Fruit fly (Drosophila melanogaster): ENCODE measurements around the gene CG12974.

Gene CG12974

dm6 chr3L:21276296-21277257, 9.2 kb downstream of the CG12974 start (continued):
- TF ChIP-seq ss (GFP tag; optimal IDR thresholded peaks at IDR 0.05) (peak in 1 of 2 experiments; percentile 50), Sox102F (GFP tag; optimal IDR thresholded peaks at IDR 0.05) (peak; percentile 41), acj6 (GFP tag; optimal IDR thresholded peaks at IDR 0.05) (peak; percentile 49), Met (GFP tag; optimal IDR thresholded peaks at IDR 0.05) (peak; percentile 63), CG3919 (GFP tag; optimal IDR thresholded peaks at IDR 0.05) (peak; percentile 23), CG8119 (GFP tag; IDR thresholded peaks at IDR 0.05) (no peak), Ets96B (tag; optimal IDR thresholded peaks at IDR 0.05) (no peak), Ets21C (GFP tag; optimal IDR thresholded peaks at IDR 0.05) (peak; percentile 48), net (GFP tag; optimal IDR thresholded peaks at IDR 0.05) (no peak), lz (GFP tag; optimal IDR thresholded peaks at IDR 0.05) (peak; percentile 51), fkh (GFP tag; optimal IDR thresholded peaks at IDR 0.05) (peak; percentile 81), salr (GFP tag; optimal IDR thresholded peaks at IDR 0.05) (no peak), Sox14 (GFP tag; optimal IDR thresholded peaks at IDR 0.05) (peak; percentile 28), cyc (GFP tag; optimal IDR thresholded peaks at IDR 0.05) (peak; percentile 54), svp (GFP tag) (peak; percentile 83), OdsH (GFP tag; optimal IDR thresholded peaks at IDR 0.05) (peak; percentile 7), pdm3 (GFP tag; optimal IDR thresholded peaks at IDR 0.05) (peak; percentile 45)

DNA sequence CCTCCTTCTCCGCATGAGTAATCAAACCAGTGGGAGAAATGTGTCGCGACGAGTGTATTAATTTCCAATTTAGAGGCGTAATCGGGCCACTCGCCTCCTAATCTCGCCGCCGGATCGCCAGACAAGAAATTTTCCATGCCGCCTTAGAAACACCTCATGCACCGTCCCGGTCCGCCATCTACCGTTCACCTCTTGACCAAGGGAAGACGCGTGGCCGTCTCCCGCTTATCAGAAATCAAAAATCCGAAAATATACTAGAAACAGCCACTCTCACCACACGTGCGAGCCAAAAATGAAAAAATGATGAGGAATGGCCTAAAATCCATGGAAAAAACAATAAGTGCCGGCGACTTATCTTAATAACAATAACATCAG, 9.9 kb downstream of the CG12974 start:
- TF ChIP-seq CG31627 (GFP tag; optimal IDR thresholded peaks at IDR 0.05) (no peak), esn (GFP tag; optimal IDR thresholded peaks at IDR 0.05) (no peak), Sox102F (GFP tag; optimal IDR thresholded peaks at IDR 0.05) (no peak), svp (GFP tag) (peak; percentile 69)

DNA sequence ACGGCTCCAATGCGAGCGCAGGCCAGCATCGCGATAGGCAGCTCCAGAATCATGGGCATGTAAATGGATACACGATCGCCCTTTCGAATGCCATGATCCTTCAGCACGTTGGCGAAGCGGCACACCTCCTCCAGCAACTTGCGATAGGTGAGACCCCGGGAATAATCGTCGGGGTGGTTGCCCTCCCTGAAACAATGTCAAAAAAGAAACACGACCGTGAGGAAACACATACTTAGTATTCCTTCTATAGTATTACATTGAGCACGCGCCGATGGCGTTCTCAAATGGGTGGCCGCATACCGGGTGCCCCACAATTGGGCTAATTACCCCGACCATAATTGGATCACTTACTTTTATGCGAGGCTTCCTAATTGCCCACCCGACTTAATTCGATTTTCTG, 12.3 kb downstream of the CG12974 start:
- TF ChIP-seq achi (GFP tag; optimal IDR thresholded peaks at IDR 0.05) = no peak
- TF ChIP-seq svp (GFP tag) = peak; percentile 95

dm6 chr3L:21270480-21270879, 15.3 kb downstream of the CG12974 start, which contains the start of gene CG9389:
Gene CG9389, minus strand, starts transcription at chr3L:21270580.
- TF ChIP-seq CG3919 (GFP tag; optimal IDR thresholded peaks at IDR 0.05) (no peak), eg (GFP tag; IDR thresholded peaks at IDR 0.05) (no peak), CG8632 (GFP tag; optimal IDR thresholded peaks at IDR 0.05) (no peak), CG6276 (GFP tag; optimal IDR thresholded peaks at IDR 0.05) (no peak), CG1621 (tag; optimal IDR thresholded peaks at IDR 0.05) (no peak), CG11294 (GFP tag; IDR thresholded peaks at IDR 0.05) (no peak), dsx (GFP tag; optimal IDR thresholded peaks at IDR 0.05; ENCODE audit: poor library complexity, severe bottlenecking) (no peak), CG10669 (GFP tag; optimal IDR thresholded peaks at IDR 0.05) (no peak), Gug (GFP tag; IDR thresholded peaks at IDR 0.05) (no peak), CG31627 (GFP tag; optimal IDR thresholded peaks at IDR 0.05) (no peak), CG8319 (GFP tag; optimal IDR thresholded peaks at IDR 0.05) (no peak), CG7368 (GFP tag; optimal IDR thresholded peaks at IDR 0.05) (no peak), Sox15 (GFP tag; optimal IDR thresholded peaks at IDR 0.05) (no peak), CG6792 (GFP tag; optimal IDR thresholded peaks at IDR 0.05) (no peak), CG32006 (GFP tag; optimal IDR thresholded peaks at IDR 0.05) (no peak), Lpt (GFP tag; optimal IDR thresholded peaks at IDR 0.05) (no peak), spab (GFP tag; optimal IDR thresholded peaks at IDR 0.05) (no peak)

All from whole organism, prepupa.